Worm (Caenorhabditis elegans) whole organism, L3 larva: Measurements from ENCODE around the gene ztf-8.
A peak's percentile ranks its signal among the peaks of the same experiment; 100 is the strongest.

Experiments used
- R02D3.7 ChIP-seq: fragments of 150-350 bp; optimal IDR thresholded peaks from 2 replicates; lab custom pipeline; 2014; ENCODE audit warnings: missing biosample characterization, missing genetic modification characterization
- ZK546.5 ChIP-seq: sonication (generic microtip); optimal IDR thresholded peaks from 2 replicates; lab custom pipeline; 2017; ENCODE audit warnings: missing biosample characterization, missing genetic modification characterization
- aly-2 ChIP-seq: fragments of 150-350 bp; optimal IDR thresholded peaks from 2 replicates; lab custom pipeline; 2014; ENCODE audit warnings: missing biosample characterization, missing genetic modification characterization
- ama-1 ChIP-seq: fragments of 150-350 bp; optimal IDR thresholded peaks from 2 replicates; lab custom pipeline; 2018
- ceh-16 ChIP-seq: sonication (generic microtip); optimal IDR thresholded peaks from 2 replicates; lab custom pipeline; 2017; ENCODE audit warnings: missing biosample characterization, missing genetic modification characterization
- ceh-28 ChIP-seq: fragments of 150-350 bp; optimal IDR thresholded peaks from 2 replicates; lab custom pipeline; 2014; ENCODE audit warnings: missing biosample characterization, missing genetic modification reagents, missing genetic modification characterization
- ceh-82 ChIP-seq: fragments of 150-350 bp; optimal IDR thresholded peaks from 2 replicates; lab custom pipeline; 2014; ENCODE audit warnings: missing biosample characterization, missing genetic modification characterization
- ceh-9 ChIP-seq: sonication (generic microtip); optimal IDR thresholded peaks from 2 replicates; lab custom pipeline; 2018; ENCODE audit warnings: missing biosample characterization, missing genetic modification characterization
- daf-12 ChIP-seq: fragments of 150-350 bp; optimal IDR thresholded peaks from 2 replicates; lab custom pipeline; 2014; ENCODE audit warnings: missing biosample characterization, missing genetic modification reagents, missing genetic modification characterization
- egl-27 ChIP-seq: sonication (generic microtip); optimal IDR thresholded peaks from 4 replicates; lab custom pipeline; 2017; ENCODE audit warnings: missing biosample characterization, missing genetic modification reagents, missing genetic modification characterization
- egl-5 ChIP-seq: fragments of 150-350 bp; optimal IDR thresholded peaks from 2 replicates; lab custom pipeline; 2017; ENCODE audit warnings: missing biosample characterization, missing genetic modification reagents, missing genetic modification characterization, inconsistent platforms
- elt-1 ChIP-seq: fragments of 150-350 bp; optimal IDR thresholded peaks from 2 replicates; lab custom pipeline; 2014; ENCODE audit warnings: missing biosample characterization, missing genetic modification characterization
- elt-2 ChIP-seq: sonication (generic microtip); optimal IDR thresholded peaks from 2 replicates; lab custom pipeline; 2016; ENCODE audit warnings: missing genetic modification reagents, mild to moderate bottlenecking, missing genetic modification characterization, missing compliant biosample characterization
- elt-3 ChIP-seq, 3 experiments: fragments of 150-350 bp in 1 of 3; sonication (generic microtip) in 2 of 3; optimal IDR thresholded peaks; 2 replicates in 2 of 3; 4 replicates in 1 of 3; lab custom pipeline; 2014 to 2017; ENCODE audit warnings: missing biosample characterization in 3 of 3, missing genetic modification characterization in 3 of 3
- eor-1 ChIP-seq, 2 experiments: fragments of 150-350 bp; optimal IDR thresholded peaks; 2 replicates each; lab custom pipeline; 2014 to 2018; ENCODE audit warnings: missing biosample characterization in 2 of 2, missing genetic modification characterization in 2 of 2
- fkh-10 ChIP-seq: sonication (generic microtip); optimal IDR thresholded peaks from 2 replicates; lab custom pipeline; 2017; ENCODE audit warnings: missing biosample characterization, missing genetic modification reagents, missing genetic modification characterization
- fkh-2 ChIP-seq: fragments of 150-350 bp; optimal IDR thresholded peaks from 2 replicates; lab custom pipeline; 2014; ENCODE audit warnings: missing biosample characterization, missing genetic modification reagents, missing genetic modification characterization
- fos-1 ChIP-seq: fragments of 150-350 bp; optimal IDR thresholded peaks from 2 replicates; lab custom pipeline; 2014; ENCODE audit warnings: missing biosample characterization, missing genetic modification characterization
- hmg-11 ChIP-seq: sonication (generic microtip); optimal IDR thresholded peaks from 2 replicates; lab custom pipeline; 2016; ENCODE audit warnings: missing genetic modification characterization, missing compliant biosample characterization
- jun-1 ChIP-seq: fragments of 150-350 bp; optimal IDR thresholded peaks from 2 replicates; lab custom pipeline; 2014; ENCODE audit warnings: missing biosample characterization, missing genetic modification reagents, missing genetic modification characterization
- lin-15B ChIP-seq: fragments of 150-350 bp; optimal IDR thresholded peaks from 2 replicates; lab custom pipeline; 2014; ENCODE audit warnings: missing biosample characterization, missing genetic modification characterization
- lin-39 ChIP-seq: fragments of 150-350 bp; optimal IDR thresholded peaks from 2 replicates; lab custom pipeline; 2018; ENCODE audit warnings: missing biosample characterization, missing genetic modification reagents, missing genetic modification characterization
- lsy-12 ChIP-seq: sonication (generic microtip); optimal IDR thresholded peaks from 2 replicates; lab custom pipeline; 2016; ENCODE audit warnings: mild to moderate bottlenecking, missing genetic modification characterization, missing compliant biosample characterization
- mdl-1 ChIP-seq: fragments of 150-350 bp; optimal IDR thresholded peaks from 2 replicates; lab custom pipeline; 2014; ENCODE audit warnings: missing biosample characterization, missing genetic modification characterization
- mml-1 ChIP-seq: fragments of 150-350 bp; sonication (generic microtip); optimal IDR thresholded peaks from 3 replicates; lab custom pipeline; 2014; ENCODE audit warnings: missing biosample characterization, missing genetic modification characterization
- nfya-1 ChIP-seq: sonication (generic microtip); optimal IDR thresholded peaks from 2 replicates; lab custom pipeline; 2017; ENCODE audit warnings: missing genetic modification characterization, mild to moderate bottlenecking, missing compliant biosample characterization, antibody characterized with exemption, moderate library complexity; ENCODE audit not compliant: insufficient read depth
- nhr-11 ChIP-seq: fragments of 150-350 bp; optimal IDR thresholded peaks from 2 replicates; lab custom pipeline; 2014; ENCODE audit warnings: missing biosample characterization, missing genetic modification characterization
- nhr-12 ChIP-seq: fragments of 150-350 bp; optimal IDR thresholded peaks from 2 replicates; lab custom pipeline; 2014; ENCODE audit warnings: missing biosample characterization, missing genetic modification characterization
- nhr-23 ChIP-seq: fragments of 150-350 bp; optimal IDR thresholded peaks from 2 replicates; lab custom pipeline; 2014; ENCODE audit warnings: missing biosample characterization, missing genetic modification reagents, missing genetic modification characterization
- nhr-237 ChIP-seq: fragments of 150-350 bp; optimal IDR thresholded peaks from 2 replicates; lab custom pipeline; 2014; ENCODE audit warnings: missing biosample characterization, missing genetic modification characterization
- nhr-25 ChIP-seq: sonication (generic microtip); optimal IDR thresholded peaks from 2 replicates; lab custom pipeline; 2017; ENCODE audit warnings: missing biosample characterization, missing genetic modification characterization
- nhr-28 ChIP-seq: fragments of 150-350 bp; optimal IDR thresholded peaks from 2 replicates; lab custom pipeline; 2014; ENCODE audit warnings: missing biosample characterization, missing genetic modification characterization
- nhr-43 ChIP-seq: sonication (generic microtip); optimal IDR thresholded peaks from 2 replicates; lab custom pipeline; 2016; ENCODE audit warnings: mild to moderate bottlenecking, missing genetic modification characterization, missing compliant biosample characterization; ENCODE audit not compliant: poor library complexity, severe bottlenecking
- nhr-67 ChIP-seq: fragments of 150-350 bp; optimal IDR thresholded peaks from 2 replicates; lab custom pipeline; 2014; ENCODE audit warnings: missing biosample characterization, missing genetic modification characterization
- nhr-76 ChIP-seq: fragments of 150-350 bp; sonication (generic microtip); optimal IDR thresholded peaks from 5 replicates; lab custom pipeline; 2014; ENCODE audit warnings: missing biosample characterization, missing genetic modification characterization
- nhr-77 ChIP-seq: fragments of 150-350 bp; optimal IDR thresholded peaks from 2 replicates; lab custom pipeline; 2014; ENCODE audit warnings: missing biosample characterization, missing genetic modification characterization
- pha-4 ChIP-seq: fragments of 150-350 bp; optimal IDR thresholded peaks from 2 replicates; lab custom pipeline; 2014; ENCODE audit warnings: missing biosample characterization, missing genetic modification reagents, missing genetic modification characterization
- pqm-1 ChIP-seq: fragments of 150-350 bp; optimal IDR thresholded peaks from 2 replicates; lab custom pipeline; 2017; ENCODE audit warnings: missing biosample characterization, missing genetic modification characterization, inconsistent platforms
- sea-2 ChIP-seq: fragments of 150-350 bp; sonication (generic microtip); optimal IDR thresholded peaks from 4 replicates; lab custom pipeline; 2014; ENCODE audit warnings: missing biosample characterization, missing genetic modification reagents, missing genetic modification characterization
- skn-1 ChIP-seq: fragments of 150-350 bp; optimal IDR thresholded peaks from 2 replicates; lab custom pipeline; 2014; ENCODE audit warnings: missing biosample characterization, missing genetic modification characterization
- snpc-4 ChIP-seq: fragments of 150-350 bp; optimal IDR thresholded peaks from 2 replicates; lab custom pipeline; 2014; ENCODE audit warnings: missing biosample characterization, missing genetic modification characterization
- tbx-2 ChIP-seq: sonication (generic microtip); optimal IDR thresholded peaks from 2 replicates; lab custom pipeline; 2016; ENCODE audit warnings: mild to moderate bottlenecking, missing genetic modification characterization, missing compliant biosample characterization
- unc-39 ChIP-seq: sonication (generic microtip); optimal IDR thresholded peaks from 4 replicates; lab custom pipeline; 2017; ENCODE audit warnings: missing biosample characterization, missing genetic modification characterization
- unc-62 ChIP-seq: fragments of 150-350 bp; sonication (generic microtip); optimal IDR thresholded peaks from 4 replicates; lab custom pipeline; 2014; ENCODE audit warnings: missing biosample characterization, missing genetic modification reagents, missing genetic modification characterization
- zag-1 ChIP-seq: fragments of 150-350 bp; optimal IDR thresholded peaks from 2 replicates; lab custom pipeline; 2014; ENCODE audit warnings: missing biosample characterization, missing genetic modification characterization
- ztf-11 ChIP-seq: fragments of 150-350 bp; optimal IDR thresholded peaks from 2 replicates; lab custom pipeline; 2014; ENCODE audit warnings: missing biosample characterization, missing genetic modification characterization
- ztf-4 ChIP-seq: fragments of 150-350 bp; optimal IDR thresholded peaks from 2 replicates; lab custom pipeline; 2014; ENCODE audit warnings: missing biosample characterization, missing genetic modification characterization

Gene ztf-8

DNA sequence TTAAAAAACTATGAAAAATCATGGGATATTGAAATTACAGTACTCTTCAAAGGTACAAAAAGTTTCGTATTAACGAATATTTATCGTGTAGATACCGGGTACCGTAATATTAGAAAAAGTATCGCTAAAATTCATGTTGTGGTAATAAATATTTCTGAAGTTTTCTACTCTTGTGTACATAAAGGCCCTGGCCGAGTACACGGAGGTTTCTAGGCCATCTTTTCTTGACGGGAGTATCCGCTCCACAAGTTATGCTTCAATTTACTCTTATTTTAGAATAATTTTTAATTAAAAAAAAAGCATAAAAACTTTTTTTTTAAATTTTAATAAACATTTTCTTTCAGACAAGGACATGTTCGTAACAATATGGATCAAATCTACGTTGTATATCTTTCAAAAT is 40.1 kb downstream of the ztf-8 start:
- TF ChIP-seq fkh-2 (no peak), pha-4 (peak; percentile 68)
- TF ChIP-seq, all 47 proteins: peak for 1

DNA sequence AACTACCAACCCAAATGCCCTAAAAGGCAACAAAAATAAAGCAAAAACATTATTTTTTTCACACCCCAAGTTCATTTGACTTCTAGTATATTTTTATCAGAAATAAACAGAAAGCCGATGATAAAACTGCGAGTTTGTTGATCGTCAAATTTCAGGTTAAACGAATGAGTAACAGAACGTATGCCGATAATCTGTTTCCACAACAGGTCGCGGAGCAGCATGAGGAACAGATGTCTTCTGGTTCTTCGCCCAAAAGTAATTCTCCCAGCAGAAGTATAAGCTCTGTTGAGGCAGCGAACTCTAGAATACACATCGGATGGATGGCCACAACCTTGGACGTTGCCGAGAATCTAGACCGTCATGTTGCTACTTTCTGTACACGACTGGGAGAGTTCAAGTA is 42.9 kb downstream of the ztf-8 start, which contains the start of gene prmt-5:
Gene prmt-5, plus strand, starts transcription at position 141 of the 400 bp plus-strand sequence.
- no peak for TF ChIP-seq daf-12 (tag; lab: Kevin White, UChicago)
- TF ChIP-seq ceh-16 (tag; lab: Kevin White, UChicago): no peak
- no peak for TF ChIP-seq hmg-11 (tag; lab: Kevin White, UChicago)
- TF ChIP-seq nhr-28 (tag; lab: Kevin White, UChicago): no peak
- no peak for TF ChIP-seq nhr-12 (tag; lab: Kevin White, UChicago)
- no peak for TF ChIP-seq mml-1 (tag; lab: Kevin White, UChicago)
- no peak for TF ChIP-seq fkh-10 (GFP tag; lab: Kevin White, UChicago)
- TF ChIP-seq nhr-23: peak; percentile 35
- no peak for TF ChIP-seq ceh-28 (tag; lab: Kevin White, UChicago)
- no peak for TF ChIP-seq egl-27 (tag; lab: Kevin White, UChicago)
- TF ChIP-seq tbx-2 (tag; lab: Kevin White, UChicago): no peak
- TF ChIP-seq ama-1 (lab: Kevin White, UChicago): peak; percentile 90
- no peak for TF ChIP-seq R02D3.7 (tag; lab: Kevin White, UChicago)
- TF ChIP-seq ceh-9 (tag; lab: Kevin White, UChicago): no peak
- no peak for TF ChIP-seq elt-1
- peak in 1 of 3 experiments; percentile 13 for TF ChIP-seq elt-3 (tag; optimal IDR thresholded peaks at IDR 0.05; lab: Kevin White, UChicago)
- TF ChIP-seq nhr-43: peak; percentile 73
- no peak for TF ChIP-seq ceh-82 (tag; lab: Kevin White, UChicago)
- no peak for TF ChIP-seq nfya-1 (tag; lab: Kevin White, UChicago)
- TF ChIP-seq sea-2 (GFP tag; lab: Kevin White, UChicago): no peak
- TF ChIP-seq unc-39 (tag; lab: Kevin White, UChicago): no peak
- TF ChIP-seq fos-1: no peak
- no peak for TF ChIP-seq lin-39 (tag; lab: Kevin White, UChicago)
- TF ChIP-seq jun-1 (tag; lab: Kevin White, UChicago): no peak
- no peak for TF ChIP-seq nhr-76 (tag; lab: Kevin White, UChicago)
- TF ChIP-seq nhr-11 (tag; lab: Kevin White, UChicago): peak; percentile 17
- no peak for TF ChIP-seq snpc-4 (tag; lab: Kevin White, UChicago)
- TF ChIP-seq nhr-237 (tag; lab: Kevin White, UChicago): no peak
- TF ChIP-seq nhr-77: peak; percentile 22
- TF ChIP-seq lsy-12 (tag; lab: Kevin White, UChicago): peak; percentile 81
- no peak for TF ChIP-seq unc-62
- no peak for TF ChIP-seq skn-1 (tag; lab: Kevin White, UChicago)
- peak; percentile 18 for TF ChIP-seq pqm-1
- peak; percentile 27 for TF ChIP-seq elt-2 (tag; lab: Kevin White, UChicago)
- TF ChIP-seq ztf-4 (tag; lab: Kevin White, UChicago): no peak
- no peak for TF ChIP-seq nhr-67
- no peak for TF ChIP-seq eor-1 (tag; optimal IDR thresholded peaks at IDR 0.05; lab: Kevin White, UChicago)
- peak; percentile 76 for TF ChIP-seq aly-2 (tag; lab: Kevin White, UChicago)
- no peak for TF ChIP-seq egl-5 (tag; lab: Kevin White, UChicago)
- no peak for TF ChIP-seq lin-15B (tag; lab: Kevin White, UChicago)
- no peak for TF ChIP-seq mdl-1 (tag; lab: Kevin White, UChicago)
- TF ChIP-seq ztf-11: no peak
- peak; percentile 30 for TF ChIP-seq nhr-25 (tag; lab: Kevin White, UChicago)
- no peak for TF ChIP-seq zag-1
- peak; percentile 13 for TF ChIP-seq pha-4
- TF ChIP-seq ZK546.5: no peak
- TF ChIP-seq, all 47 proteins: peak for 12
